Fruit fly (Drosophila melanogaster) whole organism: ENCODE measurements around the gene CG6083.

Source experiments
- CG8478 ChIP-seq: fragments of >200 bp; optimal IDR thresholded peaks from 2 replicates; lab custom pipeline; 2018; ENCODE audit warnings: inconsistent platforms
- Dll ChIP-seq: fragments of >200 bp; optimal IDR thresholded peaks from 2 replicates; lab custom pipeline; 2017
- EcR ChIP-seq, 2 experiments: fragments of >200 bp; optimal IDR thresholded peaks; 2 replicates each; lab custom pipeline; 2017; ENCODE audit warnings: missing biosample characterization in 2 of 2, missing genetic modification characterization in 2 of 2, missing genetic modification reagents in 2 of 2
- pan ChIP-seq: fragments of >200 bp; optimal IDR thresholded peaks from 2 replicates; lab custom pipeline; 2017
- psq ChIP-seq: fragments of >200 bp; optimal IDR thresholded peaks from 2 replicates; lab custom pipeline; 2017
- usp ChIP-seq: fragments of >200 bp; optimal IDR thresholded peaks from 2 replicates; lab custom pipeline; 2017; ENCODE audit warnings: missing biosample characterization, missing genetic modification characterization, mixed read lengths

- TF ChIP-seq usp (no peak), psq (lab: Kevin White, UChicago) (no peak), Dll (lab: Kevin White, UChicago) (no peak), pan (lab: Kevin White, UChicago) (no peak), CG8478 (lab: Kevin White, UChicago) (no peak), EcR (GFP tag; optimal IDR thresholded peaks at IDR 0.05; lab: Kevin White, UChicago) (no peak)
These were observed 5.9 kb downstream of the CG6083 start, which contains the start of gene Muc68Ca for dm6 chr3L:11620001-11620400.
